2 worm cellular contexts compared by ENCODE assay signal in genomic region chrIV:15170199-15170598, ce11.
A peak's percentile ranks its signal among the peaks of the same experiment; 100 is the strongest.
TF ChIP-seq lines count a peak whose summit lies in the region.
"Not testable (repeated sequence)": the region's sequence is repeated elsewhere in the genome, so short reads cannot be mapped to it uniquely, and the experiment has no call there.

No protein-coding gene starts in this region.

TF ChIP-seq in whole organism, L4 larva, 104 proteins besides CTCF, POLR2A, EP300 and RAD21:
- peak; percentile 97 for TF ChIP-seq snpc-1.2 (GFP tag; IDR thresholded peaks at IDR 0.05; lab: Robert Waterston, UW)
- TF ChIP-seq madf-9 (GFP tag; conservative IDR thresholded peaks at IDR 0.05; lab: Robert Waterston, UW), result 0 out of 2 replicates have a peak, but pooled peaks have one; percentile 12
- peak; percentile 57; the same call in 1 of the 2 replicates for TF ChIP-seq D1046.2 (GFP tag; IDR thresholded peaks at IDR 0.05; lab: Robert Waterston, UW)

TF ChIP-seq in whole organism, young adult, 124 proteins besides CTCF, POLR2A, EP300 and RAD21:
- TF ChIP-seq rpc-1 (optimal IDR thresholded peaks at IDR 0.05; lab: Kevin White, UChicago), result peak; percentile 29
- peak; percentile 62 for TF ChIP-seq rpc-1 (tag; optimal IDR thresholded peaks at IDR 0.05; lab: Kevin White, UChicago)
- TF ChIP-seq snpc-4 (GFP tag; optimal IDR thresholded peaks at IDR 0.05; lab: Kevin White, UChicago), result not testable (repeated sequence)
- peak in 2 of 4 experiments; percentile 31 to 90 for TF ChIP-seq snpc-4 (tag; optimal IDR thresholded peaks at IDR 0.05; lab: Kevin White, UChicago)
- TF ChIP-seq D2030.7 (GFP tag; IDR thresholded peaks at IDR 0.05; lab: Robert Waterston, UW), result peak; percentile 47; the same call in 1 of the 2 replicates
- TF ChIP-seq tbp1 (GFP tag; optimal IDR thresholded peaks at IDR 0.05; lab: Kevin White, UChicago), result peak; percentile 84
- peak; percentile 57 for TF ChIP-seq B0261.1 (tag; optimal IDR thresholded peaks at IDR 0.05; lab: Kevin White, UChicago)
- TF ChIP-seq hsf-1 (GFP tag; IDR thresholded peaks at IDR 0.05; lab: Robert Waterston, UW), result peak; percentile 47; the same call in 1 of the 2 replicates
- TF ChIP-seq attf-6 (GFP tag; IDR thresholded peaks at IDR 0.05; lab: Robert Waterston, UW), result peak; percentile 97
- TF ChIP-seq rcor-1 (GFP tag; IDR thresholded peaks at IDR 0.05; lab: Robert Waterston, UW), result peak; percentile 38; the same call in 1 of the 2 replicates
